Worm (Caenorhabditis elegans) whole organism, dauer: ENCODE data around the gene R10E12.2.

ENCODE experiments used
- unc-62 ChIP-seq: sonication (generic microtip); optimal IDR thresholded peaks from 2 replicates; lab custom pipeline; 2017; ENCODE audit warnings: missing biosample characterization, missing genetic modification reagents, missing genetic modification characterization

R10E12.2 gene

ce11 chrIII:9973765-9974164, at the start of gene R10E12.2:
Gene R10E12.2, minus strand, starts transcription at chrIII:9973865.
- no peak for TF ChIP-seq unc-62 (GFP tag; lab: Kevin White, UChicago)

- no peak for TF ChIP-seq unc-62 (GFP tag; lab: Kevin White, UChicago)
Measured at ce11 chrIII:10023452-10023851, 49.8 kb upstream of the R10E12.2 start, which contains the start of gene ins-21. Gene ins-21, plus strand, starts transcription at chrIII:10023752.

- TF ChIP-seq unc-62 (GFP tag; lab: Kevin White, UChicago), result no peak
Measured at ce11 chrIII:10018007-10018406, 44.3 kb upstream of the R10E12.2 start.

- TF ChIP-seq unc-62 (GFP tag; lab: Kevin White, UChicago), result no peak
Measured at ce11 chrIII:10016413-10017051, 42.9 kb upstream of the R10E12.2 start, which contains the start of gene rgs-1. Gene rgs-1, minus strand, starts transcription at chrIII:10016558.

- TF ChIP-seq unc-62 (GFP tag; lab: Kevin White, UChicago), result no peak
Measured at ce11 chrIII:10012136-10012535, 38.5 kb upstream of the R10E12.2 start, which contains the start of gene C05B5.16. Gene C05B5.16, plus strand, starts transcription at chrIII:10012436.

- no peak for TF ChIP-seq unc-62 (GFP tag; lab: Kevin White, UChicago)
Measured at ce11 chrIII:10010117-10010516, 36.5 kb upstream of the R10E12.2 start, which contains the start of gene fbxa-155. Gene fbxa-155, minus strand, starts transcription at chrIII:10010217.

- no peak for TF ChIP-seq unc-62 (GFP tag; lab: Kevin White, UChicago)
Measured at ce11 chrIII:10006734-10007348, 33.2 kb upstream of the R10E12.2 start, which contains the start of gene C05B5.8. Gene C05B5.8, minus strand, starts transcription at chrIII:10006784.

- no peak for TF ChIP-seq unc-62 (GFP tag; lab: Kevin White, UChicago)
Measured at ce11 chrIII:10004213-10004612, 30.5 kb upstream of the R10E12.2 start, which contains the start of gene C05B5.11. Gene C05B5.11, plus strand, starts transcription at chrIII:10004513.

ce11 chrIII:10001060-10001459, 27.4 kb upstream of the R10E12.2 start, which contains the start of gene C05B5.5:
Gene C05B5.5, plus strand, starts transcription at chrIII:10001360.
- no peak for TF ChIP-seq unc-62 (GFP tag; lab: Kevin White, UChicago)

- no peak for TF ChIP-seq unc-62 (GFP tag; lab: Kevin White, UChicago)
Measured at ce11 chrIII:10000428-10000827, 26.8 kb upstream of the R10E12.2 start, which contains the start of gene C05B5.2. Gene C05B5.2, minus strand, starts transcription at chrIII:10000528.

- TF ChIP-seq unc-62 (GFP tag; lab: Kevin White, UChicago), result no peak
Measured at ce11 chrIII:9999235-9999634, 25.6 kb upstream of the R10E12.2 start, which contains the start of gene C05B5.17. Gene C05B5.17, minus strand, starts transcription at chrIII:9999335.

ce11 chrIII:9997890-9998289, 24.2 kb upstream of the R10E12.2 start, which contains the start of gene pqn-8:
Gene pqn-8, minus strand, starts transcription at chrIII:9997990.
- no peak for TF ChIP-seq unc-62 (GFP tag; lab: Kevin White, UChicago)

ce11 chrIII:9993535-9993934, 19.9 kb upstream of the R10E12.2 start, which contains the start of gene C05B5.4:
Gene C05B5.4, plus strand, starts transcription at chrIII:9993885.
- no peak for TF ChIP-seq unc-62 (GFP tag; lab: Kevin White, UChicago)

ce11 chrIII:9991324-9991723, 17.7 kb upstream of the R10E12.2 start:
- TF ChIP-seq unc-62 (GFP tag; lab: Kevin White, UChicago), result no peak

ce11 chrIII:9988352-9988751, 14.7 kb upstream of the R10E12.2 start, which contains the start of gene C05B5.1:
Gene C05B5.1, minus strand, starts transcription at chrIII:9988452.
- TF ChIP-seq unc-62 (GFP tag; lab: Kevin White, UChicago), result no peak

- TF ChIP-seq unc-62 (GFP tag; lab: Kevin White, UChicago), result no peak
Measured at ce11 chrIII:9986827-9987429, 13.3 kb upstream of the R10E12.2 start, which contains the start of gene C05B5.12. Gene C05B5.12, plus strand, starts transcription at chrIII:9987379.
